Worm (Caenorhabditis elegans) whole organism, young adult: ENCODE measurements around the gene eri-3.

ENCODE experiments used
- F23B12.7 ChIP-seq: sonication (generic microtip); optimal IDR thresholded peaks from 2 replicates; lab custom pipeline; 2017; ENCODE audit warnings: missing genetic modification characterization, mild to moderate bottlenecking, missing compliant biosample characterization, antibody characterized with exemption, moderate library complexity; ENCODE audit not compliant: insufficient read depth
- F39B2.1 ChIP-seq: fragments of 200-800 bp; sonication (Bioruptor generic); IDR thresholded peaks from 2 replicates; pipeline ENCODE4 v1.3.6; 2022; ENCODE audit warnings: missing genetic modification reagents, missing genetic modification characterization, missing compliant biosample characterization
- F55B11.4 ChIP-seq: sonication (generic microtip); optimal IDR thresholded peaks from 2 replicates; lab custom pipeline; 2016; ENCODE audit warnings: missing compliant biosample characterization, missing genetic modification characterization, borderline replicate concordance; ENCODE audit not compliant: insufficient read depth
- K12H6.12 ChIP-seq: fragments of 200-800 bp; sonication (Bioruptor generic); optimal IDR thresholded peaks from 2 replicates; lab custom pipeline; 2018; ENCODE audit warnings: mild to moderate bottlenecking, missing genetic modification characterization, missing compliant biosample characterization
- Y53G8AR.9 ChIP-seq: fragments of 200-800 bp; sonication (Bioruptor generic); conservative IDR thresholded peaks from 2 replicates; pipeline ENCODE4 v1.3.6; 2022; ENCODE audit warnings: missing genetic modification reagents, missing genetic modification characterization, missing compliant biosample characterization
- ZK185.1 ChIP-seq: sonication (generic microtip); optimal IDR thresholded peaks from 2 replicates; lab custom pipeline; 2016; ENCODE audit warnings: mild to moderate bottlenecking, missing genetic modification characterization, missing compliant biosample characterization; ENCODE audit not compliant: poor library complexity, severe bottlenecking
- akir-1 ChIP-seq: fragments of 200-800 bp; sonication (Bioruptor generic); optimal IDR thresholded peaks from 2 replicates; lab custom pipeline; 2018; ENCODE audit warnings: mild to moderate bottlenecking, missing genetic modification characterization, moderate library complexity, missing compliant biosample characterization
- ama-1 ChIP-seq, 3 experiments: fragments of 150-350 bp in 1 of 3; sonication (generic microtip) in 2 of 3; optimal IDR thresholded peaks; 2 replicates each; lab custom pipeline; 2014 to 2018; ENCODE audit warnings: missing biosample characterization in 2 of 3, missing genetic modification characterization in 2 of 3, missing genetic modification reagents in 2 of 3
- aptf-3 ChIP-seq: fragments of 200-800 bp; sonication (Bioruptor generic); IDR thresholded peaks from 2 replicates; pipeline ENCODE4 v1.3.6; 2022; ENCODE audit warnings: missing genetic modification characterization, missing compliant biosample characterization
- atf-7 ChIP-seq: sonication (generic microtip); optimal IDR thresholded peaks from 2 replicates; lab custom pipeline; 2017; ENCODE audit warnings: mild to moderate bottlenecking, missing genetic modification characterization, missing compliant biosample characterization
- attf-3 ChIP-seq: fragments of 200-800 bp; sonication (Bioruptor generic); conservative IDR thresholded peaks from 2 replicates; pipeline ENCODE4 v1.3.6; 2022; ENCODE audit warnings: missing genetic modification reagents, missing genetic modification characterization, missing compliant biosample characterization
- ccch-3 ChIP-seq: fragments of 200-800 bp; sonication (Bioruptor generic); optimal IDR thresholded peaks from 2 replicates; lab custom pipeline; 2018; ENCODE audit warnings: mild to moderate bottlenecking, missing genetic modification characterization, missing compliant biosample characterization
- cebp-1 ChIP-seq, 2 experiments: fragments of 200-800 bp in 1 of 2; sonication (Bioruptor generic) in 1 of 2; sonication (generic microtip) in 1 of 2; IDR thresholded peaks in 1 of 2; optimal IDR thresholded peaks in 1 of 2; 2 replicates each; pipeline versions ENCODE4 v1.3.6 to Lab custom; 2017 to 2022; ENCODE audit warnings: missing compliant biosample characterization in 2 of 2, missing genetic modification characterization in 2 of 2, mild to moderate bottlenecking in 1 of 2, missing genetic modification reagents in 1 of 2, moderate library complexity in 1 of 2
- ceh-40 ChIP-seq: fragments of 200-800 bp; sonication (Bioruptor generic); IDR thresholded peaks from 2 replicates; pipeline ENCODE4 v1.3.6; 2022; ENCODE audit warnings: missing genetic modification characterization, missing compliant biosample characterization
- ceh-58 ChIP-seq: fragments of 200-800 bp; sonication (Bioruptor generic); IDR thresholded peaks from 2 replicates; pipeline ENCODE4 v1.3.6; 2022; ENCODE audit warnings: missing genetic modification characterization, missing compliant biosample characterization
- ceh-91 ChIP-seq: fragments of 200-800 bp; sonication (Bioruptor generic); IDR thresholded peaks from 2 replicates; pipeline ENCODE4 v1.3.6; 2022; ENCODE audit warnings: missing genetic modification reagents, missing genetic modification characterization, missing compliant biosample characterization
- chd-7 ChIP-seq: sonication (generic microtip); optimal IDR thresholded peaks from 2 replicates; lab custom pipeline; 2016; ENCODE audit warnings: mild to moderate bottlenecking, missing genetic modification characterization, moderate library complexity, missing compliant biosample characterization
- egrh-3 ChIP-seq: fragments of 200-800 bp; sonication (Bioruptor generic); IDR thresholded peaks from 2 replicates; pipeline ENCODE4 v1.3.6; 2022; ENCODE audit warnings: missing genetic modification reagents, missing genetic modification characterization, missing compliant biosample characterization
- ekl-4 ChIP-seq: fragments of 200-800 bp; sonication (Bioruptor generic); IDR thresholded peaks from 2 replicates; pipeline ENCODE4 v1.3.6; 2022; ENCODE audit warnings: missing genetic modification reagents, missing genetic modification characterization, missing compliant biosample characterization
- hrde-1 ChIP-seq: sonication (generic microtip); optimal IDR thresholded peaks from 2 replicates; lab custom pipeline; 2016; ENCODE audit warnings: missing genetic modification characterization, mild to moderate bottlenecking, missing compliant biosample characterization, moderate library complexity, missing genotype, missing genetic modification reagents, borderline replicate concordance
- lag-1 ChIP-seq: fragments of 200-800 bp; sonication (Bioruptor generic); IDR thresholded peaks from 2 replicates; pipeline ENCODE4 v1.3.6; 2022; ENCODE audit warnings: missing genetic modification reagents, missing genetic modification characterization, missing compliant biosample characterization
- let-607 ChIP-seq, 2 experiments: fragments of 200-800 bp in 1 of 2; sonication (Bioruptor generic) in 1 of 2; sonication (generic microtip) in 1 of 2; optimal IDR thresholded peaks; 2 replicates each; lab custom pipeline; 2016 to 2018; ENCODE audit warnings: mild to moderate bottlenecking in 2 of 2, missing compliant biosample characterization in 2 of 2, missing genetic modification characterization in 2 of 2, moderate library complexity in 2 of 2, missing genotype in 1 of 2
- lin-26 ChIP-seq: fragments of 200-800 bp; sonication (Bioruptor generic); IDR thresholded peaks from 2 replicates; pipeline ENCODE4 v1.3.6; 2022; ENCODE audit warnings: missing genetic modification reagents, missing genetic modification characterization, missing compliant biosample characterization
- lin-54 ChIP-seq: fragments of 200-800 bp; sonication (Bioruptor generic); optimal IDR thresholded peaks from 2 replicates; lab custom pipeline; 2018; ENCODE audit warnings: mild to moderate bottlenecking, missing genetic modification characterization, missing compliant biosample characterization
- lsl-1 ChIP-seq: fragments of 200-800 bp; sonication (Bioruptor generic); optimal IDR thresholded peaks from 2 replicates; lab custom pipeline; 2018; ENCODE audit warnings: mild to moderate bottlenecking, missing genetic modification characterization, moderate library complexity, missing compliant biosample characterization
- madf-10 ChIP-seq: sonication (generic microtip); optimal IDR thresholded peaks from 2 replicates; lab custom pipeline; 2016; ENCODE audit warnings: mild to moderate bottlenecking, missing genetic modification characterization, missing compliant biosample characterization
- madf-8 ChIP-seq: fragments of 200-800 bp; sonication (Bioruptor generic); conservative IDR thresholded peaks from 2 replicates; pipeline ENCODE4 v1.3.6; 2022; ENCODE audit warnings: missing genetic modification reagents, missing genetic modification characterization, missing compliant biosample characterization
- mes-4 ChIP-seq: sonication (generic microtip); optimal IDR thresholded peaks from 2 replicates; lab custom pipeline; 2016; ENCODE audit warnings: missing genotype, missing genetic modification characterization, missing compliant biosample characterization
- nfyb-1 ChIP-seq: fragments of 200-800 bp; sonication (Bioruptor generic); IDR thresholded peaks from 2 replicates; pipeline ENCODE4 v1.3.6; 2022; ENCODE audit warnings: missing genetic modification reagents, missing genetic modification characterization, missing compliant biosample characterization
- nhr-179 ChIP-seq: sonication (generic microtip); optimal IDR thresholded peaks from 2 replicates; lab custom pipeline; 2016; ENCODE audit warnings: mild to moderate bottlenecking, missing genetic modification characterization, missing compliant biosample characterization
- nhr-80 ChIP-seq: sonication (generic microtip); optimal IDR thresholded peaks from 2 replicates; lab custom pipeline; 2016; ENCODE audit warnings: missing genetic modification characterization, missing compliant biosample characterization
- pbrm-1 ChIP-seq: fragments of 200-800 bp; sonication (Bioruptor generic); IDR thresholded peaks from 2 replicates; pipeline ENCODE4 v1.3.6; 2022; ENCODE audit warnings: missing genetic modification reagents, missing genetic modification characterization, missing compliant biosample characterization
- repo-1 ChIP-seq: sonication (generic microtip); optimal IDR thresholded peaks from 2 replicates; lab custom pipeline; 2017; ENCODE audit warnings: mild to moderate bottlenecking, missing genetic modification characterization, missing compliant biosample characterization
- rpc-1 ChIP-seq, 2 experiments: fragments of 150-350 bp in 1 of 2; sonication (generic microtip) in 1 of 2; optimal IDR thresholded peaks; 2 replicates each; lab custom pipeline; 2014 to 2018; ENCODE audit warnings: missing biosample characterization in 1 of 2, missing genetic modification characterization in 1 of 2, missing genetic modification reagents in 1 of 2, missing genotype in 1 of 2
- snpc-3.4 ChIP-seq: sonication (generic microtip); optimal IDR thresholded peaks from 2 replicates; lab custom pipeline; 2017; ENCODE audit warnings: missing genetic modification characterization, mild to moderate bottlenecking, missing compliant biosample characterization, antibody characterized with exemption, moderate library complexity, missing genotype, missing genetic modification reagents
- unc-130 ChIP-seq: sonication (generic microtip); optimal IDR thresholded peaks from 2 replicates; lab custom pipeline; 2016; ENCODE audit warnings: missing genetic modification reagents, missing genetic modification characterization, missing compliant biosample characterization
- unc-62 ChIP-seq: fragments of 150-350 bp; optimal IDR thresholded peaks from 2 replicates; lab custom pipeline; 2014; ENCODE audit warnings: missing biosample characterization, missing genetic modification reagents, missing genetic modification characterization
- zfh-2 ChIP-seq: fragments of 200-800 bp; sonication (Bioruptor generic); conservative IDR thresholded peaks from 2 replicates; pipeline ENCODE4 v1.3.6; 2022; ENCODE audit warnings: missing genetic modification reagents, missing genetic modification characterization, missing compliant biosample characterization
- ztf-25 ChIP-seq: fragments of 200-800 bp; sonication (Bioruptor generic); IDR thresholded peaks from 2 replicates; pipeline ENCODE4 v1.3.6; 2022; ENCODE audit warnings: missing genetic modification reagents, missing genetic modification characterization, missing compliant biosample characterization
- ztf-28 ChIP-seq: fragments of 200-800 bp; sonication (Bioruptor generic); IDR thresholded peaks from 2 replicates; pipeline ENCODE4 v1.3.6; 2022; ENCODE audit warnings: missing genetic modification reagents, missing genetic modification characterization, missing compliant biosample characterization

The eri-3 gene

ce11 chrII:1143173-1143738 lies 19.9 kb downstream of the eri-3 start:
- TF ChIP-seq F55B11.4 (no peak), ceh-40 (no peak), F39B2.1 (GFP tag; lab: Robert Waterston, UW) (no peak), atf-7 (peak; percentile 88), nhr-80 (tag; lab: Kevin White, UChicago) (peak; percentile 43), Y53G8AR.9 (GFP tag; lab: Robert Waterston, UW) (0 out of 2 replicates have a peak, but pooled peaks have one; percentile 53), ztf-28 (no peak), cebp-1 (GFP tag; IDR thresholded peaks at IDR 0.05; lab: Robert Waterston, UW) (no peak), cebp-1 (tag; optimal IDR thresholded peaks at IDR 0.05; lab: Kevin White, UChicago) (peak; percentile 7), let-607 (tag; optimal IDR thresholded peaks at IDR 0.05; lab: Kevin White, UChicago) (no peak)

- TF ChIP-seq ceh-58 (GFP tag; lab: Robert Waterston, UW) (no peak), zfh-2 (0 out of 2 replicates have a peak, but pooled peaks have one; percentile 56), ceh-91 (GFP tag; lab: Robert Waterston, UW) (no peak), unc-62 (GFP tag; lab: Kevin White, UChicago) (no peak), egrh-3 (0 out of 2 replicates have a peak, but pooled peaks have one; percentile 6), unc-130 (GFP tag; lab: Kevin White, UChicago) (no peak), F39B2.1 (GFP tag; lab: Robert Waterston, UW) (no peak), ZK185.1 (tag; lab: Kevin White, UChicago) (no peak), nhr-179 (tag; lab: Kevin White, UChicago) (peak; percentile 37), madf-10 (tag; lab: Kevin White, UChicago) (no peak)
These were observed 26.1 kb downstream of the eri-3 start for ce11 chrII:1149390-1149789.

ce11 chrII:1151810-1152209 lies 28.5 kb downstream of the eri-3 start:
- no peak for TF ChIP-seq lsl-1
- no peak for TF ChIP-seq ceh-91 (GFP tag; lab: Robert Waterston, UW)
- TF ChIP-seq lag-1 (GFP tag; lab: Robert Waterston, UW), result no peak
- no peak for TF ChIP-seq ccch-3 (GFP tag; lab: Kevin White, UChicago)
- no peak for TF ChIP-seq pbrm-1 (GFP tag; lab: Robert Waterston, UW)
- no peak for TF ChIP-seq attf-3

ce11 chrII:1152732-1153131 lies 29.4 kb downstream of the eri-3 start:
- TF ChIP-seq ztf-25 (GFP tag; lab: Robert Waterston, UW), result 0 out of 2 replicates have a peak, but pooled peaks have one; percentile 28
- peak; percentile 45; the same call in 1 of the 2 replicates for TF ChIP-seq Y53G8AR.9 (GFP tag; lab: Robert Waterston, UW)
- peak; percentile 42 for TF ChIP-seq lin-54 (GFP tag; lab: Kevin White, UChicago)
- no peak for TF ChIP-seq aptf-3 (GFP tag; lab: Robert Waterston, UW)
- no peak for TF ChIP-seq snpc-3.4 (tag; lab: Kevin White, UChicago)
- TF ChIP-seq ZK185.1 (tag; lab: Kevin White, UChicago), result peak; percentile 20
- TF ChIP-seq repo-1 (tag; lab: Kevin White, UChicago), result no peak
- TF ChIP-seq unc-130 (GFP tag; lab: Kevin White, UChicago), result no peak
- no peak for TF ChIP-seq F23B12.7 (tag; lab: Kevin White, UChicago)
- 0 out of 2 replicates have a peak, but pooled peaks have one; percentile 8 for TF ChIP-seq nfyb-1
- no peak for TF ChIP-seq akir-1 (GFP tag; lab: Kevin White, UChicago)
- no peak; the same call in 1 of the 2 replicates for TF ChIP-seq madf-8 (GFP tag; lab: Robert Waterston, UW)
- 0 out of 2 replicates have a peak, but pooled peaks have one; percentile 7 for TF ChIP-seq lin-26 (GFP tag; lab: Robert Waterston, UW)
- no peak for TF ChIP-seq rpc-1 (optimal IDR thresholded peaks at IDR 0.05; lab: Kevin White, UChicago)
- TF ChIP-seq rpc-1 (tag; optimal IDR thresholded peaks at IDR 0.05; lab: Kevin White, UChicago), result no peak
- TF ChIP-seq K12H6.12, result no peak
- peak; percentile 42; the same call in 1 of the 2 replicates for TF ChIP-seq ekl-4 (GFP tag; lab: Robert Waterston, UW)
- TF ChIP-seq hrde-1 (tag; lab: Kevin White, UChicago), result peak; percentile 22
- no peak for TF ChIP-seq ama-1 (optimal IDR thresholded peaks at IDR 0.05; lab: Kevin White, UChicago)
- TF ChIP-seq ama-1 (GFP tag; optimal IDR thresholded peaks at IDR 0.05; lab: Kevin White, UChicago), result no peak
- TF ChIP-seq mes-4 (tag; lab: Kevin White, UChicago), result no peak
- TF ChIP-seq nhr-179 (tag; lab: Kevin White, UChicago), result no peak
- TF ChIP-seq chd-7 (tag; lab: Kevin White, UChicago), result peak; percentile 24
- no peak for TF ChIP-seq cebp-1 (GFP tag; IDR thresholded peaks at IDR 0.05; lab: Robert Waterston, UW)
- peak; percentile 25 for TF ChIP-seq cebp-1 (tag; optimal IDR thresholded peaks at IDR 0.05; lab: Kevin White, UChicago)
- 0 out of 2 replicates have a peak, but pooled peaks have one; percentile 34 for TF ChIP-seq pbrm-1 (GFP tag; lab: Robert Waterston, UW)
